Worm (Caenorhabditis elegans) whole organism, L2 larva: ENCODE results near the gene C01G12.7.
A peak's percentile ranks its signal among the peaks of the same experiment; 100 is the strongest.

Experiments
- F13H6.1 ChIP-seq: sonication (generic microtip); optimal IDR thresholded peaks from 2 replicates; lab custom pipeline; 2016; ENCODE audit warnings: missing genetic modification characterization, missing compliant biosample characterization
- R02D3.7 ChIP-seq: fragments of 150-350 bp; optimal IDR thresholded peaks from 2 replicates; lab custom pipeline; 2014; ENCODE audit warnings: missing biosample characterization, missing genetic modification characterization
- ZK546.5 ChIP-seq: sonication (generic microtip); optimal IDR thresholded peaks from 2 replicates; lab custom pipeline; 2017; ENCODE audit warnings: missing biosample characterization, missing genetic modification characterization
- ama-1 ChIP-seq: fragments of 150-350 bp; optimal IDR thresholded peaks from 2 replicates; lab custom pipeline; 2018; ENCODE audit warnings: inconsistent platforms
- blmp-1 ChIP-seq: sonication (generic microtip); optimal IDR thresholded peaks from 2 replicates; lab custom pipeline; 2017; ENCODE audit warnings: missing genetic modification characterization, mild to moderate bottlenecking, missing compliant biosample characterization, antibody characterized with exemption, moderate library complexity; ENCODE audit not compliant: insufficient read depth
- ceh-16 ChIP-seq: fragments of 150-350 bp; optimal IDR thresholded peaks from 2 replicates; lab custom pipeline; 2014; ENCODE audit warnings: missing biosample characterization, missing genetic modification characterization
- egl-27 ChIP-seq: sonication (generic microtip); optimal IDR thresholded peaks from 3 replicates; lab custom pipeline; 2017; ENCODE audit warnings: missing biosample characterization, missing genetic modification reagents, missing genetic modification characterization
- elt-1 ChIP-seq: fragments of 150-350 bp; optimal IDR thresholded peaks from 2 replicates; lab custom pipeline; 2014; ENCODE audit warnings: missing biosample characterization, missing genetic modification characterization
- elt-3 ChIP-seq: sonication (generic microtip); optimal IDR thresholded peaks from 2 replicates; lab custom pipeline; 2017; ENCODE audit warnings: missing biosample characterization, missing genetic modification characterization
- lin-11 ChIP-seq: fragments of 150-350 bp; sonication (generic microtip); optimal IDR thresholded peaks from 2 replicates; lab custom pipeline; 2014; ENCODE audit warnings: missing biosample characterization, missing genetic modification characterization, inconsistent platforms, mixed read lengths
- lin-13 ChIP-seq: fragments of 150-350 bp; optimal IDR thresholded peaks from 2 replicates; lab custom pipeline; 2014; ENCODE audit warnings: missing biosample characterization, missing genetic modification reagents, missing genetic modification characterization
- lsy-2 ChIP-seq, 2 experiments: fragments of 150-350 bp in 1 of 2; sonication (generic microtip) in 1 of 2; optimal IDR thresholded peaks; 2 replicates each; lab custom pipeline; 2014 to 2017; ENCODE audit warnings: missing biosample characterization in 2 of 2, missing genetic modification characterization in 2 of 2
- mab-5 ChIP-seq: fragments of 150-350 bp; optimal IDR thresholded peaks from 2 replicates; lab custom pipeline; 2014; ENCODE audit warnings: missing biosample characterization, missing genetic modification characterization
- mbf-1 ChIP-seq: sonication (generic microtip); optimal IDR thresholded peaks from 2 replicates; lab custom pipeline; 2017; ENCODE audit warnings: missing biosample characterization, missing genetic modification characterization
- nhr-10 ChIP-seq: sonication (generic microtip); optimal IDR thresholded peaks from 2 replicates; lab custom pipeline; 2017; ENCODE audit warnings: missing biosample characterization, missing genetic modification characterization
- nhr-11 ChIP-seq: fragments of 150-350 bp; optimal IDR thresholded peaks from 2 replicates; lab custom pipeline; 2014; ENCODE audit warnings: missing biosample characterization, missing genetic modification characterization
- nhr-129 ChIP-seq: fragments of 150-350 bp; optimal IDR thresholded peaks from 2 replicates; lab custom pipeline; 2014; ENCODE audit warnings: missing biosample characterization, missing genetic modification characterization
- nhr-21 ChIP-seq: fragments of 150-350 bp; optimal IDR thresholded peaks from 2 replicates; lab custom pipeline; 2014; ENCODE audit warnings: missing biosample characterization, missing genetic modification characterization
- nhr-23 ChIP-seq: fragments of 150-350 bp; optimal IDR thresholded peaks from 2 replicates; lab custom pipeline; 2014; ENCODE audit warnings: missing biosample characterization, missing genetic modification reagents, missing genetic modification characterization
- nhr-237 ChIP-seq: fragments of 150-350 bp; optimal IDR thresholded peaks from 2 replicates; lab custom pipeline; 2014; ENCODE audit warnings: missing biosample characterization, missing genetic modification characterization
- nhr-6 ChIP-seq: fragments of 150-350 bp; optimal IDR thresholded peaks from 2 replicates; lab custom pipeline; 2014; ENCODE audit warnings: missing biosample characterization, missing genetic modification characterization
- nhr-77 ChIP-seq: fragments of 150-350 bp; optimal IDR thresholded peaks from 2 replicates; lab custom pipeline; 2014; ENCODE audit warnings: missing biosample characterization, missing genetic modification characterization
- peb-1 ChIP-seq: fragments of 150-350 bp; optimal IDR thresholded peaks from 2 replicates; lab custom pipeline; 2014; ENCODE audit warnings: missing biosample characterization, missing genetic modification characterization
- sem-4 ChIP-seq: fragments of 150-350 bp; optimal IDR thresholded peaks from 2 replicates; lab custom pipeline; 2014; ENCODE audit warnings: missing biosample characterization, missing genetic modification reagents, missing genetic modification characterization
- skn-1 ChIP-seq: sonication (generic microtip); optimal IDR thresholded peaks from 2 replicates; lab custom pipeline; 2017; ENCODE audit warnings: missing biosample characterization, missing genetic modification characterization
- sma-3 ChIP-seq: sonication (generic microtip); optimal IDR thresholded peaks from 2 replicates; lab custom pipeline; 2016; ENCODE audit warnings: missing genetic modification reagents, missing genetic modification characterization, missing compliant biosample characterization
- sma-9 ChIP-seq, 2 experiments: fragments of 150-350 bp in 1 of 2; sonication (generic microtip) in 1 of 2; optimal IDR thresholded peaks; 2 replicates each; lab custom pipeline; 2014 to 2016; ENCODE audit warnings: missing genetic modification characterization in 2 of 2, mild to moderate bottlenecking in 1 of 2, missing biosample characterization in 1 of 2, missing compliant biosample characterization in 1 of 2, missing genetic modification reagents in 1 of 2, moderate library complexity in 1 of 2
- unc-39 ChIP-seq: fragments of 150-350 bp; optimal IDR thresholded peaks from 2 replicates; lab custom pipeline; 2014; ENCODE audit warnings: missing biosample characterization, missing genetic modification characterization
- ztf-1 ChIP-seq: fragments of 200-800 bp; sonication (Bioruptor generic); conservative IDR thresholded peaks from 2 replicates; pipeline ENCODE4 v1.3.6; 2022; ENCODE audit warnings: missing genetic modification characterization, missing compliant biosample characterization
- ztf-11 ChIP-seq: sonication (generic microtip); optimal IDR thresholded peaks from 2 replicates; lab custom pipeline; 2017; ENCODE audit warnings: missing biosample characterization, missing genetic modification characterization
- ztf-4 ChIP-seq: fragments of 150-350 bp; optimal IDR thresholded peaks from 2 replicates; lab custom pipeline; 2014; ENCODE audit warnings: missing biosample characterization, missing genetic modification characterization

Gene C01G12.7

ce11 chrII:14615735-14616134, 24.0 kb upstream of the C01G12.7 start, which contains the start of gene mltn-9:
TSS of gene mltn-9 (plus strand) at chrII:14616035.
- TF ChIP-seq F13H6.1: no peak
- TF ChIP-seq lin-13 (GFP tag; lab: Kevin White, UChicago): no peak
- TF ChIP-seq ZK546.5 (tag; lab: Kevin White, UChicago): no peak
- TF ChIP-seq lin-11 (tag; lab: Kevin White, UChicago): no peak
- no peak for TF ChIP-seq mbf-1 (tag; lab: Kevin White, UChicago)
- no peak for TF ChIP-seq nhr-23 (tag; lab: Kevin White, UChicago)
- no peak for TF ChIP-seq sma-9 (GFP tag; optimal IDR thresholded peaks at IDR 0.05; lab: Kevin White, UChicago)
- no peak for TF ChIP-seq sma-9 (tag; optimal IDR thresholded peaks at IDR 0.05; lab: Kevin White, UChicago)
- TF ChIP-seq sma-3: no peak
- no peak for TF ChIP-seq nhr-129
- TF ChIP-seq ztf-11 (tag; lab: Kevin White, UChicago): no peak
- TF ChIP-seq peb-1 (tag; lab: Kevin White, UChicago): no peak
- TF ChIP-seq elt-3 (tag; lab: Kevin White, UChicago): no peak
- TF ChIP-seq nhr-21 (tag; lab: Kevin White, UChicago): no peak
- TF ChIP-seq nhr-11: no peak
- TF ChIP-seq mab-5 (tag; lab: Kevin White, UChicago): no peak
- TF ChIP-seq, all 48 proteins: peak for 0

- no peak for TF ChIP-seq blmp-1 (tag; lab: Kevin White, UChicago)
- TF ChIP-seq nhr-11: no peak
- no peak for TF ChIP-seq elt-1 (tag; lab: Kevin White, UChicago)
- TF ChIP-seq unc-39 (tag; lab: Kevin White, UChicago): no peak
- no peak for TF ChIP-seq ama-1
- no peak for TF ChIP-seq skn-1
Observed at ce11 chrII:14611307-14611706, 19.6 kb upstream of the C01G12.7 start.

- TF ChIP-seq nhr-237: no peak
- TF ChIP-seq sma-3: no peak
- TF ChIP-seq R02D3.7 (tag; lab: Kevin White, UChicago): no peak
- TF ChIP-seq ztf-11 (tag; lab: Kevin White, UChicago): no peak
- TF ChIP-seq lsy-2 (tag; optimal IDR thresholded peaks at IDR 0.05; lab: Kevin White, UChicago): peak in 1 of 2 experiments; percentile 7
- TF ChIP-seq nhr-21 (tag; lab: Kevin White, UChicago): peak; percentile 24
- TF ChIP-seq ztf-4 (tag; lab: Kevin White, UChicago): no peak
- TF ChIP-seq nhr-10 (tag; lab: Kevin White, UChicago): no peak
- no peak for TF ChIP-seq skn-1
- TF ChIP-seq nhr-6 (tag; lab: Kevin White, UChicago): no peak
- no peak for TF ChIP-seq mab-5 (tag; lab: Kevin White, UChicago)
- TF ChIP-seq nhr-129: peak; percentile 2
- TF ChIP-seq lin-13 (GFP tag; lab: Kevin White, UChicago): no peak
- no peak for TF ChIP-seq peb-1 (tag; lab: Kevin White, UChicago)
- peak; percentile 60 for TF ChIP-seq blmp-1 (tag; lab: Kevin White, UChicago)
- TF ChIP-seq ama-1: peak; percentile 67
- no peak for TF ChIP-seq nhr-11
- no peak for TF ChIP-seq ceh-16 (tag; lab: Kevin White, UChicago)
Observed at ce11 chrII:14610492-14611142, 18.9 kb upstream of the C01G12.7 start.

- peak; percentile 1 for TF ChIP-seq ama-1
- no peak for TF ChIP-seq egl-27
- no peak for TF ChIP-seq nhr-23 (tag; lab: Kevin White, UChicago)
Observed at ce11 chrII:14609297-14609937, 17.7 kb upstream of the C01G12.7 start.

ce11 chrII:14608508-14608907, 16.8 kb upstream of the C01G12.7 start:
- TF ChIP-seq ama-1: peak; percentile 33
- TF ChIP-seq nhr-77 (tag; lab: Kevin White, UChicago): no peak
- TF ChIP-seq ztf-1 (GFP tag; lab: Robert Waterston, UW): no peak

ce11 chrII:14606172-14606571, 14.5 kb upstream of the C01G12.7 start, which contains the start of gene arl-3:
TSS of gene arl-3 (plus strand) at chrII:14606472.
- TF ChIP-seq sma-9 (GFP tag; optimal IDR thresholded peaks at IDR 0.05; lab: Kevin White, UChicago) (no peak), sma-9 (tag; optimal IDR thresholded peaks at IDR 0.05; lab: Kevin White, UChicago) (no peak), sma-3 (no peak), blmp-1 (tag; lab: Kevin White, UChicago) (no peak), ZK546.5 (tag; lab: Kevin White, UChicago) (no peak), nhr-10 (tag; lab: Kevin White, UChicago) (no peak), nhr-21 (tag; lab: Kevin White, UChicago) (no peak), sem-4 (tag; lab: Kevin White, UChicago) (no peak), ztf-4 (tag; lab: Kevin White, UChicago) (no peak), lin-11 (tag; lab: Kevin White, UChicago) (no peak)
